Fruit fly (Drosophila melanogaster): ENCODE results near the gene CG9784.

DNA sequence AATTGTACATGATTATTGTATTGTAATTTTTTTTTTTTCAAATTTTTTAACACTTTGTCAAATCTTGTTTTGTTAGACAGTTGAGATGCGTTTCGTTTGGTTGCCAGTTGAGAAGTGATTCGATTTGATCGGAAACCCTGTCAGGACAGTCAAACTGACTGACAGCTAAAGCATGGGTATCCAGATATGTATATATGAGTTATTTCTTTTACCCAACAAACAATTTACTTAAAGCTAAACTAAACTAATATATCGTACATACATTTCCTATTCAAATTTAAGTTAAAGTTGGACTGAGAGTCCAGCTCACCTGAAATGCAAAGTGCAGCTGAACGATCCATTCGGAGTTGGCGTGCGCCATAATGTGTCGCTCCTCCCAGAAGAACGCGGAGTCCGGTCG lies 33.1 kb upstream of the CG9784 start, which contains the start of gene CG9777:
- TF ChIP-seq Hr78 (GFP tag; optimal IDR thresholded peaks at IDR 0.05), result no peak
- TF ChIP-seq CG17802 (tag; optimal IDR thresholded peaks at IDR 0.05), result no peak
- no peak for TF ChIP-seq CG11695 (GFP tag; IDR thresholded peaks at IDR 0.05)
- TF ChIP-seq CG5953 (GFP tag; IDR thresholded peaks at IDR 0.05), result no peak
- TF ChIP-seq hb (GFP tag; IDR thresholded peaks at IDR 0.05; ENCODE audit: partially characterized antibody), result no peak
- TF ChIP-seq CG7372 (GFP tag; IDR thresholded peaks at IDR 0.05), result no peak
- TF ChIP-seq p53 (GFP tag; optimal IDR thresholded peaks at IDR 0.05), result no peak
- TF ChIP-seq disco-r (GFP tag; optimal IDR thresholded peaks at IDR 0.05), result no peak
